Fruit fly (Drosophila melanogaster): ENCODE measurements around the gene Psf1.
"Not testable (repeated sequence)": the region's sequence is repeated elsewhere in the genome, so short reads cannot be mapped to it uniquely, and the experiment has no call there.

- not testable (repeated sequence) for TF ChIP-seq disco-r (GFP tag; optimal IDR thresholded peaks at IDR 0.05); her (GFP tag; optimal IDR thresholded peaks at IDR 0.05); Opbp (GFP tag; IDR thresholded peaks at IDR 0.05; ENCODE audit: partially characterized antibody); Xrp1 (GFP tag; IDR thresholded peaks at IDR 0.05); GATAe (GFP tag; conservative IDR thresholded peaks at IDR 0.05); gro (GFP tag; optimal IDR thresholded peaks at IDR 0.05); CG14050 (GFP tag; IDR thresholded peaks at IDR 0.05)
These were observed 1.7 kb downstream of the Psf1 start, which contains the start of gene Klp61F for dm6 chr3L:1245810-1246209.
